Worm (Caenorhabditis elegans): ENCODE data around the gene R05F9.9.

DNA sequence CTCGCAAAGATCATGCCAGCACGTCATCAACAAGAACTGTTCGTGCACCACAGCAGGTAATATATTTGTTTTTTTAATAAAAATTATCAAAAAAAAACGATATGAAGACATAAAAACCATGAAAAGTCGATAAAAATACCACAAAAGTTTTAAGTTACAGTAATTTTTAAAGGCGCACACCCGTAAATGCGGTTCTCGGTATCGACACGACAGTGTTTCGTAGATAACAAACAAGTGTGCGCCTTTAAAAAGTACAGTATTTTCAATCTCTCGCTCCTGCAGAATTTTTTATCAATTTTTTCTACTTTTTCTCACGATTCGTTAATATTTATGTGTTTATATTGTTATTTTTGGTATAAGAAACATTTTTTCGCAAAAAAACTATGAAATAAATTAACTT, 3.4 kb upstream of the R05F9.9 start:
- no peak for TF ChIP-seq nhr-11 (tag; optimal IDR thresholded peaks at IDR 0.05)
- no peak for TF ChIP-seq madf-2 (tag; optimal IDR thresholded peaks at IDR 0.05)
- no peak for TF ChIP-seq unc-86 (tag; optimal IDR thresholded peaks at IDR 0.05)
- no peak for TF ChIP-seq ama-1 (optimal IDR thresholded peaks at IDR 0.05)
- TF ChIP-seq C08G9.2 (tag; optimal IDR thresholded peaks at IDR 0.05) = no peak
- TF ChIP-seq elt-2 (tag; optimal IDR thresholded peaks at IDR 0.05) = no peak
- no peak for TF ChIP-seq C38D4.7 (GFP tag; optimal IDR thresholded peaks at IDR 0.05)
- TF ChIP-seq pha-4 (tag; optimal IDR thresholded peaks at IDR 0.05) = no peak

All from whole organism, late embryonic.